Fruit fly (Drosophila melanogaster) whole organism, pupa: ENCODE results near the gene Spp.

Experiments used
- CG10348 ChIP-seq: fragments of 200-800 bp; sonication (Bioruptor generic); IDR thresholded peaks from 2 replicates; pipeline ENCODE4 v1.3.6; 2022; ENCODE audit warnings: missing biosample characterization, missing genetic modification characterization
- CG12605 ChIP-seq: fragments of 200-800 bp; sonication (Bioruptor generic); IDR thresholded peaks from 2 replicates; pipeline ENCODE4 v1.3.6; 2022; ENCODE audit warnings: missing biosample characterization, missing genetic modification characterization
- CG13204 ChIP-seq: fragments of 200-800 bp; sonication (Bioruptor generic); optimal IDR thresholded peaks from 2 replicates; lab custom pipeline; 2018; ENCODE audit warnings: missing biosample characterization, mild to moderate bottlenecking, missing genetic modification characterization, moderate library complexity
- CG14655 ChIP-seq: fragments of 200-800 bp; sonication (Bioruptor generic); optimal IDR thresholded peaks from 3 replicates; lab custom pipeline; 2017; ENCODE audit warnings: mild to moderate bottlenecking, missing biosample characterization, missing genetic modification reagents, missing genetic modification characterization
- CG15710 ChIP-seq: fragments of 200-800 bp; sonication (Bioruptor generic); optimal IDR thresholded peaks from 2 replicates; lab custom pipeline; 2018; ENCODE audit warnings: missing biosample characterization, mild to moderate bottlenecking, missing genetic modification characterization, moderate library complexity
- CG17806 ChIP-seq: fragments of 200-800 bp; sonication (Bioruptor generic); optimal IDR thresholded peaks from 2 replicates; lab custom pipeline; 2018; ENCODE audit warnings: missing biosample characterization, mild to moderate bottlenecking, missing genetic modification characterization, moderate library complexity
- CG32121 ChIP-seq: fragments of 200-800 bp; sonication (Bioruptor generic); IDR thresholded peaks from 2 replicates; pipeline ENCODE4 v1.3.6; 2022; ENCODE audit warnings: missing biosample characterization, missing genetic modification characterization
- CG34367 ChIP-seq: fragments of 200-800 bp; sonication (Bioruptor generic); optimal IDR thresholded peaks from 2 replicates; lab custom pipeline; 2018; ENCODE audit warnings: missing biosample characterization, mild to moderate bottlenecking, missing genetic modification characterization
- CG4496 ChIP-seq: fragments of 200-800 bp; sonication (Bioruptor generic); IDR thresholded peaks from 3 replicates; pipeline ENCODE4 v1.3.6; 2022; ENCODE audit warnings: missing biosample characterization, missing genetic modification characterization
- CG8159 ChIP-seq: fragments of 200-800 bp; sonication (Bioruptor generic); optimal IDR thresholded peaks from 3 replicates; lab custom pipeline; 2018; ENCODE audit warnings: missing biosample characterization, mild to moderate bottlenecking, missing genetic modification characterization, moderate library complexity
- CG8301 ChIP-seq: fragments of 200-800 bp; sonication (Bioruptor generic); optimal IDR thresholded peaks from 2 replicates; lab custom pipeline; 2018; ENCODE audit warnings: missing biosample characterization, mild to moderate bottlenecking, missing genetic modification characterization
- CG9948 ChIP-seq: fragments of 200-800 bp; sonication (Bioruptor generic); optimal IDR thresholded peaks from 2 replicates; lab custom pipeline; 2018; ENCODE audit warnings: missing biosample characterization, mild to moderate bottlenecking, missing genetic modification characterization, moderate library complexity
- D1 ChIP-seq: fragments of 200-800 bp; sonication (Bioruptor generic); optimal IDR thresholded peaks from 2 replicates; lab custom pipeline; 2018; ENCODE audit warnings: missing biosample characterization, mild to moderate bottlenecking, missing genetic modification characterization, moderate library complexity
- EcR ChIP-seq: fragments of 200-800 bp; sonication (Bioruptor generic); optimal IDR thresholded peaks from 3 replicates; lab custom pipeline; 2019; ENCODE audit warnings: missing biosample characterization, missing genetic modification characterization, mild to moderate bottlenecking, moderate library complexity, missing genetic modification reagents
- Ets98B ChIP-seq: fragments of 200-800 bp; sonication (Bioruptor generic); IDR thresholded peaks from 2 replicates; pipeline ENCODE4 v1.3.6; 2022; ENCODE audit warnings: missing biosample characterization, missing genetic modification characterization
- Pif1A ChIP-seq: fragments of 200-800 bp; sonication (Bioruptor generic); optimal IDR thresholded peaks from 3 replicates; lab custom pipeline; 2016; ENCODE audit warnings: missing biosample characterization, missing genetic modification characterization
- Pif1B ChIP-seq: fragments of 200-800 bp; sonication (Bioruptor generic); optimal IDR thresholded peaks from 3 replicates; lab custom pipeline; 2016; ENCODE audit warnings: missing biosample characterization, missing genetic modification characterization
- Snoo ChIP-seq: fragments of 200-800 bp; sonication (Bioruptor generic); optimal IDR thresholded peaks from 3 replicates; lab custom pipeline; 2017; ENCODE audit warnings: missing biosample characterization, mild to moderate bottlenecking, missing genetic modification characterization, inconsistent platforms
- fd96Ca ChIP-seq: fragments of 200-800 bp; sonication (Bioruptor generic); IDR thresholded peaks from 3 replicates; pipeline ENCODE4 v1.3.6; 2022; ENCODE audit warnings: missing biosample characterization, missing genetic modification characterization
- gl ChIP-seq: fragments of 200-800 bp; sonication (Bioruptor generic); optimal IDR thresholded peaks from 2 replicates; lab custom pipeline; 2018; ENCODE audit warnings: missing biosample characterization, mild to moderate bottlenecking, missing genetic modification characterization
- rn ChIP-seq: fragments of 200-800 bp; sonication (Bioruptor generic); IDR thresholded peaks from 2 replicates; pipeline ENCODE4 v1.3.6; 2022; ENCODE audit warnings: missing biosample characterization, missing genetic modification characterization

The Spp gene

dm6 chr2L:510534-511014, 33.9 kb downstream of the Spp start:
- TF ChIP-seq CG10348 (GFP tag; lab: Robert Waterston, UW) (no peak), Ets98B (peak; percentile 57), CG9948 (tag; lab: Kevin White, UChicago) (peak; percentile 72), CG15710 (tag; lab: Kevin White, UChicago) (peak; percentile 80), CG13204 (peak; percentile 94), CG32121 (GFP tag; lab: Robert Waterston, UW) (no peak), Snoo (tag; lab: Kevin White, UChicago) (peak; percentile 85), CG17806 (tag; lab: Kevin White, UChicago) (peak; percentile 78), CG4496 (peak; percentile 77), CG14655 (GFP tag; lab: Kevin White, UChicago) (peak; percentile 82), CG8301 (tag; lab: Kevin White, UChicago) (peak; percentile 65), CG8159 (tag; lab: Kevin White, UChicago) (peak; percentile 89), gl (tag; lab: Kevin White, UChicago) (peak; percentile 97), Pif1B (peak; percentile 79), CG34367 (tag; lab: Kevin White, UChicago) (peak; percentile 73), D1 (tag; lab: Kevin White, UChicago) (peak; percentile 40), Pif1A (GFP tag; lab: Kevin White, UChicago) (peak; percentile 68), EcR (GFP tag; lab: Kevin White, UChicago) (peak; percentile 80), CG12605 (peak; percentile 70), fd96Ca (GFP tag; lab: Robert Waterston, UW) (peak; percentile 73), rn (GFP tag; lab: Robert Waterston, UW) (no peak)
- TF ChIP-seq, all 21 proteins: peak for 18

dm6 chr2L:507169-507568, 37.3 kb downstream of the Spp start:
- no peak for TF ChIP-seq CG10348 (GFP tag; lab: Robert Waterston, UW)
- peak; percentile 61; the same call in 1 of the 3 replicates for TF ChIP-seq CG4496
- peak; percentile 11 for TF ChIP-seq CG13204
- TF ChIP-seq Snoo (tag; lab: Kevin White, UChicago): no peak
- TF ChIP-seq CG14655 (GFP tag; lab: Kevin White, UChicago): no peak
- peak; percentile 37 for TF ChIP-seq gl (tag; lab: Kevin White, UChicago)
- TF ChIP-seq CG9948 (tag; lab: Kevin White, UChicago): no peak
- peak; percentile 18; the same call in 1 of the 2 replicates for TF ChIP-seq CG32121 (GFP tag; lab: Robert Waterston, UW)
- TF ChIP-seq fd96Ca (GFP tag; lab: Robert Waterston, UW): peak; percentile 51; the same call in 1 of the 3 replicates
- TF ChIP-seq Ets98B: peak; percentile 31; the same call in 1 of the 2 replicates
- TF ChIP-seq CG12605: 0 out of 2 replicates have a peak, but pooled peaks have one; percentile 31
- no peak for TF ChIP-seq CG15710 (tag; lab: Kevin White, UChicago)
- peak; percentile 52 for TF ChIP-seq EcR (GFP tag; lab: Kevin White, UChicago)

dm6 chr2L:506443-506842, 38.0 kb downstream of the Spp start:
- TF ChIP-seq Pif1B (no peak), CG13204 (no peak), CG14655 (GFP tag; lab: Kevin White, UChicago) (no peak), Ets98B (no peak), rn (GFP tag; lab: Robert Waterston, UW) (no peak), CG34367 (tag; lab: Kevin White, UChicago) (no peak), CG4496 (no peak), CG15710 (tag; lab: Kevin White, UChicago) (no peak), CG12605 (no peak), CG32121 (GFP tag; lab: Robert Waterston, UW) (no peak), CG9948 (tag; lab: Kevin White, UChicago) (no peak), gl (tag; lab: Kevin White, UChicago) (no peak), fd96Ca (GFP tag; lab: Robert Waterston, UW) (no peak), Snoo (tag; lab: Kevin White, UChicago) (no peak)
- TF ChIP-seq, all 21 proteins: peak for 0

- TF ChIP-seq CG9948 (tag; lab: Kevin White, UChicago) (no peak), CG8301 (tag; lab: Kevin White, UChicago) (no peak), CG15710 (tag; lab: Kevin White, UChicago) (no peak), CG17806 (tag; lab: Kevin White, UChicago) (no peak), CG32121 (GFP tag; lab: Robert Waterston, UW) (no peak), fd96Ca (GFP tag; lab: Robert Waterston, UW) (no peak), CG10348 (GFP tag; lab: Robert Waterston, UW) (no peak), CG8159 (tag; lab: Kevin White, UChicago) (no peak), CG13204 (no peak), gl (tag; lab: Kevin White, UChicago) (no peak)
Observed at dm6 chr2L:505009-505408, 39.4 kb downstream of the Spp start.

- peak; percentile 53 for TF ChIP-seq EcR (GFP tag; lab: Kevin White, UChicago)
- no peak for TF ChIP-seq CG14655 (GFP tag; lab: Kevin White, UChicago)
Observed at dm6 chr2L:501622-502021, 42.8 kb downstream of the Spp start.

dm6 chr2L:499939-500338, 44.5 kb downstream of the Spp start:
- TF ChIP-seq CG14655 (GFP tag; lab: Kevin White, UChicago): no peak
- TF ChIP-seq EcR (GFP tag; lab: Kevin White, UChicago): peak; percentile 0
- peak; percentile 60; the same call in 1 of the 3 replicates for TF ChIP-seq fd96Ca (GFP tag; lab: Robert Waterston, UW)
- peak; percentile 22; the same call in 1 of the 3 replicates for TF ChIP-seq CG4496
- peak; percentile 35 for TF ChIP-seq CG13204
- TF ChIP-seq CG10348 (GFP tag; lab: Robert Waterston, UW): no peak
